In genomic region chr2L:16287602-16288392, dm6 we compare ENCODE assay signal across 1 fruit fly cellular context.
A peak's percentile ranks its signal among the peaks of the same experiment; 100 is the strongest.
TF ChIP-seq lines count a peak whose summit lies in the region.

TSS of gene crp (minus strand) at chr2L:16287730.
TSS of gene pkaap (plus strand) at chr2L:16288290.

TF ChIP-seq in whole organism, embryonic, 481 proteins besides CTCF, POLR2A, EP300 and RAD21 (continued from another document and continues in another):
- TF ChIP-seq CG11085 (GFP tag; IDR thresholded peaks at IDR 0.05; lab: Robert Waterston, UW): no peak
- no peak for TF ChIP-seq eve (GFP tag; optimal IDR thresholded peaks at IDR 0.05; lab: Kevin White, UChicago)
- TF ChIP-seq Elba2 (GFP tag; optimal IDR thresholded peaks at IDR 0.05; lab: Kevin White, UChicago): peak; percentile 45
- TF ChIP-seq odd (GFP tag; optimal IDR thresholded peaks at IDR 0.05; lab: Kevin White, UChicago): peak; percentile 19
- TF ChIP-seq CG31365 (tag; optimal IDR thresholded peaks at IDR 0.05; lab: Kevin White, UChicago): peak; percentile 66
- TF ChIP-seq CG34224 (GFP tag; IDR thresholded peaks at IDR 0.05; lab: Robert Waterston, UW; ENCODE audit: partially characterized antibody): no peak
- peak; percentile 23 for TF ChIP-seq pros (GFP tag; optimal IDR thresholded peaks at IDR 0.05; lab: Kevin White, UChicago)
- peak; percentile 70 for TF ChIP-seq BtbVII (GFP tag; optimal IDR thresholded peaks at IDR 0.05; lab: Kevin White, UChicago)
- no peak for TF ChIP-seq HLH3B (GFP tag; IDR thresholded peaks at IDR 0.05; lab: Robert Waterston, UW)
- peak; percentile 99 for TF ChIP-seq Ets65A (GFP tag; lab: Kevin White, UChicago)
- TF ChIP-seq CG6813 (GFP tag; optimal IDR thresholded peaks at IDR 0.05; lab: Kevin White, UChicago): peak; percentile 64
- peak; percentile 98 for TF ChIP-seq pita (GFP tag; optimal IDR thresholded peaks at IDR 0.05; lab: Kevin White, UChicago)
- peak; percentile 68 for TF ChIP-seq CG4328 (GFP tag; optimal IDR thresholded peaks at IDR 0.05; lab: Kevin White, UChicago)
- TF ChIP-seq fru (optimal IDR thresholded peaks at IDR 0.05; lab: Kevin White, UChicago): no peak
- TF ChIP-seq D19A (tag; optimal IDR thresholded peaks at IDR 0.05; lab: Kevin White, UChicago): peak; percentile 24
- peak; percentile 44 for TF ChIP-seq ash1 (GFP tag; optimal IDR thresholded peaks at IDR 0.05; lab: Kevin White, UChicago)
- TF ChIP-seq E2f1 (GFP tag; IDR thresholded peaks at IDR 0.05; lab: Robert Waterston, UW): no peak
- TF ChIP-seq CG18599 (GFP tag; optimal IDR thresholded peaks at IDR 0.05; lab: Kevin White, UChicago): peak; percentile 78
- TF ChIP-seq CG32772 (GFP tag; IDR thresholded peaks at IDR 0.05; lab: Robert Waterston, UW): no peak
- no peak for TF ChIP-seq Dbx (GFP tag; IDR thresholded peaks at IDR 0.05; lab: Robert Waterston, UW)
- no peak for TF ChIP-seq Bgb (GFP tag; IDR thresholded peaks at IDR 0.05; lab: Robert Waterston, UW; ENCODE audit: partially characterized antibody)
- TF ChIP-seq Hr39 (optimal IDR thresholded peaks at IDR 0.05; lab: Kevin White, UChicago): no peak
- TF ChIP-seq HLH54F (GFP tag; optimal IDR thresholded peaks at IDR 0.05; lab: Kevin White, UChicago): peak; percentile 89
- peak; percentile 56 for TF ChIP-seq CoRest (tag; optimal IDR thresholded peaks at IDR 0.05; lab: Kevin White, UChicago)
- peak; percentile 3 for TF ChIP-seq D19B (GFP tag; optimal IDR thresholded peaks at IDR 0.05; lab: Kevin White, UChicago)
- no peak for TF ChIP-seq Poxn (GFP tag; IDR thresholded peaks at IDR 0.05; lab: Robert Waterston, UW)
- TF ChIP-seq CG17328 (GFP tag; IDR thresholded peaks at IDR 0.05; lab: Robert Waterston, UW): no peak
- peak; percentile 87 for TF ChIP-seq ERR (GFP tag; optimal IDR thresholded peaks at IDR 0.05; lab: Kevin White, UChicago)
- peak; percentile 89 for TF ChIP-seq gro (GFP tag; optimal IDR thresholded peaks at IDR 0.05; lab: Kevin White, UChicago)
- peak; percentile 23 for TF ChIP-seq CG10565 (GFP tag; optimal IDR thresholded peaks at IDR 0.05; lab: Kevin White, UChicago)
- peak; percentile 72 for TF ChIP-seq Sin3A (optimal IDR thresholded peaks at IDR 0.05; lab: Kevin White, UChicago)
- peak; percentile 55 for TF ChIP-seq Blimp-1 (GFP tag; optimal IDR thresholded peaks at IDR 0.05; lab: Kevin White, UChicago)
- TF ChIP-seq zen2 (GFP tag; IDR thresholded peaks at IDR 0.05; lab: Robert Waterston, UW; ENCODE audit: partially characterized antibody): no peak
- no peak for TF ChIP-seq Dip2 (GFP tag; IDR thresholded peaks at IDR 0.05; lab: Robert Waterston, UW)
- TF ChIP-seq usp (GFP tag; optimal IDR thresholded peaks at IDR 0.05; lab: Kevin White, UChicago): no peak
- TF ChIP-seq Oaz (GFP tag; IDR thresholded peaks at IDR 0.05; lab: Robert Waterston, UW): no peak
- TF ChIP-seq B-H1 (GFP tag; IDR thresholded peaks at IDR 0.05; lab: Robert Waterston, UW): no peak
- TF ChIP-seq dan (GFP tag; IDR thresholded peaks at IDR 0.05; lab: Robert Waterston, UW): no peak
- peak; percentile 75 for TF ChIP-seq NC2α (GFP tag; optimal IDR thresholded peaks at IDR 0.05; lab: Kevin White, UChicago)
- peak; percentile 47 for TF ChIP-seq Usf (GFP tag; optimal IDR thresholded peaks at IDR 0.05; lab: Kevin White, UChicago)
- TF ChIP-seq NC2β (GFP tag; optimal IDR thresholded peaks at IDR 0.05; lab: Kevin White, UChicago): peak; percentile 86
- no peak for TF ChIP-seq CG6689 (GFP tag; IDR thresholded peaks at IDR 0.05; lab: Robert Waterston, UW)
- TF ChIP-seq lov (optimal IDR thresholded peaks at IDR 0.05; lab: Kevin White, UChicago): no peak
- no peak for TF ChIP-seq lov (GFP tag; IDR thresholded peaks at IDR 0.05; lab: Robert Waterston, UW)
- no peak for TF ChIP-seq CG17568 (GFP tag; optimal IDR thresholded peaks at IDR 0.05; lab: Kevin White, UChicago)
- TF ChIP-seq p53 (GFP tag; optimal IDR thresholded peaks at IDR 0.05; lab: Kevin White, UChicago): no peak
- TF ChIP-seq lbe (GFP tag; optimal IDR thresholded peaks at IDR 0.05; lab: Kevin White, UChicago): peak; percentile 90
- TF ChIP-seq ind (GFP tag; optimal IDR thresholded peaks at IDR 0.05; lab: Kevin White, UChicago): peak; percentile 83
- TF ChIP-seq Eip74EF (GFP tag; optimal IDR thresholded peaks at IDR 0.05; lab: Kevin White, UChicago): peak in 1 of 2 experiments; percentile 59
- TF ChIP-seq Fer2 (tag; optimal IDR thresholded peaks at IDR 0.05; lab: Kevin White, UChicago): peak; percentile 42
- peak; percentile 91 for TF ChIP-seq stwl (tag; optimal IDR thresholded peaks at IDR 0.05; lab: Kevin White, UChicago)
- TF ChIP-seq insv (GFP tag; optimal IDR thresholded peaks at IDR 0.05; lab: Kevin White, UChicago): peak in 1 of 2 experiments; percentile 77
- TF ChIP-seq ranshi (GFP tag; IDR thresholded peaks at IDR 0.05; lab: Robert Waterston, UW): no peak
- peak; percentile 85 for TF ChIP-seq lab (GFP tag; optimal IDR thresholded peaks at IDR 0.05; lab: Kevin White, UChicago)
- peak in 1 of 3 experiments; percentile 84 for TF ChIP-seq Stat92E (GFP tag; optimal IDR thresholded peaks at IDR 0.05; lab: Kevin White, UChicago)
- peak; percentile 33 for TF ChIP-seq kay (GFP tag; optimal IDR thresholded peaks at IDR 0.05; lab: Kevin White, UChicago)
- peak; percentile 59 for TF ChIP-seq CG12236 (GFP tag; optimal IDR thresholded peaks at IDR 0.05; lab: Kevin White, UChicago)
- peak; percentile 65 for TF ChIP-seq da (GFP tag; optimal IDR thresholded peaks at IDR 0.05; lab: Kevin White, UChicago)
- peak; percentile 46 for TF ChIP-seq Vsx1 (GFP tag; optimal IDR thresholded peaks at IDR 0.05; lab: Kevin White, UChicago)
- TF ChIP-seq CG15514 (GFP tag; optimal IDR thresholded peaks at IDR 0.05; lab: Kevin White, UChicago): peak; percentile 73
- no peak for TF ChIP-seq tna (GFP tag; IDR thresholded peaks at IDR 0.05; lab: Robert Waterston, UW; ENCODE audit: partially characterized antibody)
- no peak for TF ChIP-seq yki (optimal IDR thresholded peaks at IDR 0.05; lab: Kevin White, UChicago)
- peak; percentile 69 for TF ChIP-seq CG3407 (GFP tag; optimal IDR thresholded peaks at IDR 0.05; lab: Kevin White, UChicago)
- peak; percentile 87 for TF ChIP-seq Xbp1 (GFP tag; optimal IDR thresholded peaks at IDR 0.05; lab: Kevin White, UChicago)
- TF ChIP-seq lmd (GFP tag; IDR thresholded peaks at IDR 0.05; lab: Robert Waterston, UW): no peak
- peak; percentile 43 for TF ChIP-seq CG6654 (GFP tag; optimal IDR thresholded peaks at IDR 0.05; lab: Kevin White, UChicago)
- peak; percentile 94 for TF ChIP-seq HLHmδ (GFP tag; optimal IDR thresholded peaks at IDR 0.05; lab: Kevin White, UChicago)
- peak; percentile 58 for TF ChIP-seq CG13775 (GFP tag; optimal IDR thresholded peaks at IDR 0.05; lab: Kevin White, UChicago)
- no peak for TF ChIP-seq Kr (GFP tag; optimal IDR thresholded peaks at IDR 0.05; lab: Kevin White, UChicago)
- peak; percentile 85 for TF ChIP-seq CG1602 (GFP tag; optimal IDR thresholded peaks at IDR 0.05; lab: Kevin White, UChicago)
- TF ChIP-seq sna (GFP tag; IDR thresholded peaks at IDR 0.05; lab: Robert Waterston, UW; ENCODE audit: partially characterized antibody): no peak
- TF ChIP-seq Hr78 (GFP tag; optimal IDR thresholded peaks at IDR 0.05; lab: Kevin White, UChicago): no peak
- TF ChIP-seq mam (GFP tag; optimal IDR thresholded peaks at IDR 0.05; lab: Kevin White, UChicago): peak; percentile 91
- TF ChIP-seq crc (GFP tag; optimal IDR thresholded peaks at IDR 0.05; lab: Kevin White, UChicago): peak; percentile 48
- TF ChIP-seq psq (GFP tag; optimal IDR thresholded peaks at IDR 0.05; lab: Kevin White, UChicago): peak; percentile 12
- peak; percentile 97 for TF ChIP-seq pzg (GFP tag; optimal IDR thresholded peaks at IDR 0.05; lab: Kevin White, UChicago)
- TF ChIP-seq CG7372 (GFP tag; IDR thresholded peaks at IDR 0.05; lab: Robert Waterston, UW): no peak
- TF ChIP-seq CG2712 (tag; optimal IDR thresholded peaks at IDR 0.05; lab: Kevin White, UChicago): peak; percentile 77
- peak; percentile 61 for TF ChIP-seq CG1529 (GFP tag; optimal IDR thresholded peaks at IDR 0.05; lab: Kevin White, UChicago)
- TF ChIP-seq nom (GFP tag; optimal IDR thresholded peaks at IDR 0.05; lab: Kevin White, UChicago): peak; percentile 65
- no peak for TF ChIP-seq Ada2b (GFP tag; IDR thresholded peaks at IDR 0.05; lab: Robert Waterston, UW)
- TF ChIP-seq phol (tag; optimal IDR thresholded peaks at IDR 0.05; lab: Kevin White, UChicago): peak; percentile 48
- no peak for TF ChIP-seq ro (GFP tag; IDR thresholded peaks at IDR 0.05; lab: Robert Waterston, UW)
- no peak for TF ChIP-seq dati (GFP tag; IDR thresholded peaks at IDR 0.05; lab: Robert Waterston, UW)
- TF ChIP-seq Sox102F (GFP tag; optimal IDR thresholded peaks at IDR 0.05; lab: Kevin White, UChicago): no peak
- TF ChIP-seq Dref (GFP tag; IDR thresholded peaks at IDR 0.05; lab: Robert Waterston, UW): no peak
- TF ChIP-seq fd96Cb (tag; optimal IDR thresholded peaks at IDR 0.05; lab: Kevin White, UChicago): peak; percentile 53
- no peak for TF ChIP-seq CG16779 (GFP tag; IDR thresholded peaks at IDR 0.05; lab: Robert Waterston, UW)
- TF ChIP-seq Rx (GFP tag; IDR thresholded peaks at IDR 0.05; lab: Robert Waterston, UW): no peak
- TF ChIP-seq CG30431 (GFP tag; optimal IDR thresholded peaks at IDR 0.05; lab: Kevin White, UChicago): peak; percentile 6
- TF ChIP-seq CG12104 (GFP tag; optimal IDR thresholded peaks at IDR 0.05; lab: Kevin White, UChicago): peak; percentile 46
- TF ChIP-seq jigr1 (GFP tag; IDR thresholded peaks at IDR 0.05; lab: Robert Waterston, UW): no peak
- TF ChIP-seq CG10462 (GFP tag; optimal IDR thresholded peaks at IDR 0.05; lab: Kevin White, UChicago): peak; percentile 52
- TF ChIP-seq CG4424 (GFP tag; optimal IDR thresholded peaks at IDR 0.05; lab: Kevin White, UChicago): peak; percentile 75
- peak; percentile 72 for TF ChIP-seq Bteb2 (GFP tag; optimal IDR thresholded peaks at IDR 0.05; lab: Kevin White, UChicago)
- no peak for TF ChIP-seq oc (tag; optimal IDR thresholded peaks at IDR 0.05; lab: Kevin White, UChicago)
- TF ChIP-seq CG13123 (GFP tag; optimal IDR thresholded peaks at IDR 0.05; lab: Kevin White, UChicago): peak; percentile 73
- TF ChIP-seq Dfd (GFP tag; optimal IDR thresholded peaks at IDR 0.05; lab: Kevin White, UChicago): no peak
- peak; percentile 65 for TF ChIP-seq abd-A (tag; optimal IDR thresholded peaks at IDR 0.05; lab: Kevin White, UChicago)
- peak; percentile 68 for TF ChIP-seq CG10431 (GFP tag; optimal IDR thresholded peaks at IDR 0.05; lab: Kevin White, UChicago)
- TF ChIP-seq CG15696 (tag; optimal IDR thresholded peaks at IDR 0.05; lab: Kevin White, UChicago): peak; percentile 72
- peak; percentile 82 for TF ChIP-seq Side (GFP tag; optimal IDR thresholded peaks at IDR 0.05; lab: Kevin White, UChicago)
- TF ChIP-seq CG18476 (GFP tag; optimal IDR thresholded peaks at IDR 0.05; lab: Kevin White, UChicago): peak; percentile 27
- no peak for TF ChIP-seq CG8765 (GFP tag; IDR thresholded peaks at IDR 0.05; lab: Robert Waterston, UW)
- TF ChIP-seq Aef1 (GFP tag; IDR thresholded peaks at IDR 0.05; lab: Robert Waterston, UW): no peak
- TF ChIP-seq CG12659 (GFP tag; optimal IDR thresholded peaks at IDR 0.05; lab: Kevin White, UChicago): peak; percentile 83
- TF ChIP-seq Lim3 (GFP tag; IDR thresholded peaks at IDR 0.05; lab: Robert Waterston, UW): no peak
- no peak for TF ChIP-seq fd64A (GFP tag; optimal IDR thresholded peaks at IDR 0.05; lab: Kevin White, UChicago)
- TF ChIP-seq gsb-n (tag; optimal IDR thresholded peaks at IDR 0.05; lab: Kevin White, UChicago): peak; percentile 52
- TF ChIP-seq shn (GFP tag; optimal IDR thresholded peaks at IDR 0.05; lab: Kevin White, UChicago): peak; percentile 88
- TF ChIP-seq peb (GFP tag; IDR thresholded peaks at IDR 0.05; lab: Robert Waterston, UW): no peak
- peak; percentile 70 for TF ChIP-seq CG12391 (tag; optimal IDR thresholded peaks at IDR 0.05; lab: Kevin White, UChicago)
- TF ChIP-seq Six4 (GFP tag; optimal IDR thresholded peaks at IDR 0.05; lab: Kevin White, UChicago): peak; percentile 66
- TF ChIP-seq br (optimal IDR thresholded peaks at IDR 0.05; lab: Kevin White, UChicago): no peak
- TF ChIP-seq Taf1 (GFP tag; IDR thresholded peaks at IDR 0.05; lab: Robert Waterston, UW): no peak
- no peak for TF ChIP-seq pan (optimal IDR thresholded peaks at IDR 0.05; lab: Kevin White, UChicago)
- no peak for TF ChIP-seq pan (GFP tag; optimal IDR thresholded peaks at IDR 0.05 in 1 of 2, IDR thresholded peaks at IDR 0.05 in 1 of 2)
- TF ChIP-seq CG18011 (GFP tag; optimal IDR thresholded peaks at IDR 0.05; lab: Kevin White, UChicago): peak; percentile 46
- TF ChIP-seq Lpt (GFP tag; optimal IDR thresholded peaks at IDR 0.05; lab: Kevin White, UChicago): no peak
- TF ChIP-seq croc (GFP tag; conservative IDR thresholded peaks at IDR 0.05; lab: Robert Waterston, UW): peak; percentile 26; the same call in 1 of the 3 replicates
- peak; percentile 77 for TF ChIP-seq fu2 (GFP tag; optimal IDR thresholded peaks at IDR 0.05; lab: Kevin White, UChicago)
- TF ChIP-seq CG10979 (tag; optimal IDR thresholded peaks at IDR 0.05; lab: Kevin White, UChicago): peak; percentile 100
- TF ChIP-seq z (GFP tag; IDR thresholded peaks at IDR 0.05; lab: Robert Waterston, UW): no peak
- TF ChIP-seq CG4854 (GFP tag; optimal IDR thresholded peaks at IDR 0.05; lab: Kevin White, UChicago): peak; percentile 86
- peak; percentile 61 for TF ChIP-seq schlank (tag; optimal IDR thresholded peaks at IDR 0.05; lab: Kevin White, UChicago)
- TF ChIP-seq Asciz (GFP tag; optimal IDR thresholded peaks at IDR 0.05; lab: Kevin White, UChicago): peak; percentile 66
- TF ChIP-seq ssp (GFP tag; IDR thresholded peaks at IDR 0.05; lab: Robert Waterston, UW): no peak
- no peak for TF ChIP-seq CG15479 (GFP tag; optimal IDR thresholded peaks at IDR 0.05; lab: Kevin White, UChicago)
- no peak for TF ChIP-seq CkIIα-i1 (GFP tag; IDR thresholded peaks at IDR 0.05; lab: Robert Waterston, UW)
- TF ChIP-seq ac (GFP tag; optimal IDR thresholded peaks at IDR 0.05; lab: Kevin White, UChicago): peak; percentile 3
- no peak for TF ChIP-seq H2.0 (GFP tag; IDR thresholded peaks at IDR 0.05; lab: Robert Waterston, UW)
- peak; percentile 67 for TF ChIP-seq CG12942 (GFP tag; optimal IDR thresholded peaks at IDR 0.05; lab: Kevin White, UChicago)
- no peak for TF ChIP-seq CG17612 (GFP tag; IDR thresholded peaks at IDR 0.05; lab: Robert Waterston, UW)
- TF ChIP-seq ems (GFP tag; optimal IDR thresholded peaks at IDR 0.05; lab: Kevin White, UChicago): peak; percentile 68
- TF ChIP-seq CG12155 (GFP tag; optimal IDR thresholded peaks at IDR 0.05; lab: Kevin White, UChicago): peak; percentile 85
- TF ChIP-seq Oli (tag; optimal IDR thresholded peaks at IDR 0.05; lab: Kevin White, UChicago): no peak
